Worm (Caenorhabditis elegans) whole organism, L1 larva: ENCODE results near the gene lbp-4.

Source experiments
- aha-1 ChIP-seq: fragments of 150-350 bp; optimal IDR thresholded peaks from 2 replicates; lab custom pipeline; 2014; ENCODE audit warnings: missing biosample characterization, missing genetic modification characterization
- blmp-1 ChIP-seq: fragments of 150-350 bp; optimal IDR thresholded peaks from 2 replicates; lab custom pipeline; 2014; ENCODE audit warnings: missing biosample characterization, missing genetic modification characterization
- dsc-1 ChIP-seq: sonication (generic microtip); optimal IDR thresholded peaks from 2 replicates; lab custom pipeline; 2016; ENCODE audit warnings: mild to moderate bottlenecking, missing genetic modification characterization, missing compliant biosample characterization
- fos-1 ChIP-seq: fragments of 150-350 bp; optimal IDR thresholded peaks from 2 replicates; lab custom pipeline; 2014; ENCODE audit warnings: missing biosample characterization, missing genetic modification characterization
- hlh-17 ChIP-seq: fragments of 200-800 bp; sonication (Bioruptor generic); optimal IDR thresholded peaks from 2 replicates; lab custom pipeline; 2018; ENCODE audit warnings: missing genetic modification characterization, mild to moderate bottlenecking, missing compliant biosample characterization, moderate library complexity, borderline replicate concordance
- isw-1 ChIP-seq: fragments of 200-800 bp; sonication (Bioruptor generic); IDR thresholded peaks from 2 replicates; pipeline ENCODE4 v1.3.6; 2022; ENCODE audit warnings: missing genetic modification characterization, missing compliant biosample characterization
- lin-15B ChIP-seq: fragments of 150-350 bp; sonication (generic microtip); optimal IDR thresholded peaks from 3 replicates; lab custom pipeline; 2014; ENCODE audit warnings: missing biosample characterization, missing genetic modification characterization
- mab-9 ChIP-seq: fragments of 200-800 bp; sonication (Bioruptor generic); IDR thresholded peaks from 2 replicates; pipeline ENCODE4 v1.3.6; 2022; ENCODE audit warnings: missing genetic modification reagents, missing genetic modification characterization, missing compliant biosample characterization
- nhr-12 ChIP-seq: sonication (generic microtip); optimal IDR thresholded peaks from 2 replicates; lab custom pipeline; 2017; ENCODE audit warnings: missing biosample characterization, missing genetic modification characterization
- skn-1 ChIP-seq: fragments of 150-350 bp; optimal IDR thresholded peaks from 2 replicates; lab custom pipeline; 2014; ENCODE audit warnings: missing biosample characterization, missing genetic modification characterization
- swsn-7 ChIP-seq: sonication (generic microtip); optimal IDR thresholded peaks from 2 replicates; lab custom pipeline; 2016; ENCODE audit warnings: missing genetic modification characterization, missing compliant biosample characterization
- tbx-2 ChIP-seq: sonication (generic microtip); optimal IDR thresholded peaks from 2 replicates; lab custom pipeline; 2016; ENCODE audit warnings: missing genetic modification characterization, missing compliant biosample characterization
- zag-1 ChIP-seq: fragments of 150-350 bp; optimal IDR thresholded peaks from 2 replicates; lab custom pipeline; 2014; ENCODE audit warnings: missing biosample characterization, missing genetic modification characterization

DNA sequence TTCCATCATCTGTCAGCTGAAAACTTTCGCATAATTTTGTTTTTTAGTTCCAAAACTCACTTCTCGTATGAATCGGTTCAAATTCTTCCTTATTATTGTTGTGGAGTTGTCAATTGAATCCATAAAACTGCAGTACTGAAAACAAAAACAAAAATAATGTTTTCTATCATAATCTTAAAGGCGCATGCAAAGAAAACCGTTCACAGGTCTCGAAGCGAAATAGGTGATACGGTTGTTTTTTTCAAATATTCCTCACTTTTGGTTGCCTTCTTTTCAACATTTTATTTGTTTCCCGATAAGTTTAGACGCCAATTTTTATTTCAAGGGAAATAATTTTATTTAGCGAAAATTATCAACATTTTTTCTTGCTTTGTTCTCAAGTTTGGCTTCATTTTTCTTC lies 16.8 kb upstream of the lbp-4 start:
- TF ChIP-seq swsn-7 (tag; lab: Kevin White, UChicago), result no peak
- TF ChIP-seq lin-15B (tag; lab: Kevin White, UChicago), result no peak
- no peak for TF ChIP-seq mab-9 (GFP tag; lab: Robert Waterston, UW)
- no peak for TF ChIP-seq dsc-1
- TF ChIP-seq nhr-12 (tag; lab: Kevin White, UChicago), result no peak
- TF ChIP-seq isw-1 (GFP tag; lab: Robert Waterston, UW), result no peak
- TF ChIP-seq blmp-1 (tag; lab: Kevin White, UChicago), result no peak
- TF ChIP-seq tbx-2 (tag; lab: Kevin White, UChicago), result no peak
- no peak for TF ChIP-seq skn-1 (tag; lab: Kevin White, UChicago)
- TF ChIP-seq zag-1, result no peak
- no peak for TF ChIP-seq fos-1 (tag; lab: Kevin White, UChicago)
- TF ChIP-seq hlh-17 (GFP tag; lab: Kevin White, UChicago), result no peak
- TF ChIP-seq aha-1 (tag; lab: Kevin White, UChicago), result no peak
